Fruit fly (Drosophila melanogaster) whole organism, embryonic: ENCODE data around the gene CG32425.
A peak's percentile ranks its signal among the peaks of the same experiment; 100 is the strongest.

ENCODE experiments used
- ATbp ChIP-seq: fragments of 200-800 bp; sonication (Bioruptor generic); optimal IDR thresholded peaks from 2 replicates; lab custom pipeline; 2017; ENCODE audit warnings: missing biosample characterization, mild to moderate bottlenecking, missing genetic modification characterization, missing genetic modification reagents
- Abd-B ChIP-seq: fragments of 200-800 bp; sonication (Bioruptor generic); optimal IDR thresholded peaks from 2 replicates; lab custom pipeline; 2018; ENCODE audit warnings: missing biosample characterization, mild to moderate bottlenecking, missing genetic modification characterization, moderate library complexity
- Asciz ChIP-seq: fragments of 200-800 bp; sonication (Bioruptor generic); optimal IDR thresholded peaks from 2 replicates; lab custom pipeline; 2017; ENCODE audit warnings: missing biosample characterization, mild to moderate bottlenecking, missing genetic modification characterization, missing genetic modification reagents
- Awh ChIP-seq: fragments of 200-800 bp; sonication (Bioruptor generic); IDR thresholded peaks from 2 replicates; pipeline ENCODE4, ENCODE4 v1.3.6; 2022; ENCODE audit warnings: missing biosample characterization, missing genetic modification characterization
- Blimp-1 ChIP-seq: fragments of 200-800 bp; sonication (Bioruptor generic); optimal IDR thresholded peaks from 3 replicates; lab custom pipeline; 2018; ENCODE audit warnings: missing biosample characterization, missing genetic modification characterization, mild to moderate bottlenecking, moderate library complexity, missing genetic modification reagents
- BtbVII ChIP-seq: fragments of 200-800 bp; sonication (Bioruptor generic); optimal IDR thresholded peaks from 3 replicates; lab custom pipeline; 2017; ENCODE audit warnings: missing biosample characterization, mild to moderate bottlenecking, missing genetic modification characterization
- CG10267 ChIP-seq: fragments of 200-800 bp; sonication (Bioruptor generic); optimal IDR thresholded peaks from 2 replicates; lab custom pipeline; 2018; ENCODE audit warnings: missing biosample characterization, mild to moderate bottlenecking, missing genetic modification characterization, moderate library complexity
- CG10274 ChIP-seq: fragments of 200-800 bp; sonication (Bioruptor generic); optimal IDR thresholded peaks from 3 replicates; lab custom pipeline; 2017; ENCODE audit warnings: missing biosample characterization, mild to moderate bottlenecking, missing genetic modification characterization
- CG15011 ChIP-seq: fragments of 200-800 bp; sonication (Bioruptor generic); optimal IDR thresholded peaks from 3 replicates; lab custom pipeline; 2018; ENCODE audit warnings: missing biosample characterization, mild to moderate bottlenecking, missing genetic modification characterization
- CG1603 ChIP-seq: fragments of 200-800 bp; sonication (Bioruptor generic); optimal IDR thresholded peaks from 2 replicates; lab custom pipeline; 2019; ENCODE audit warnings: missing biosample characterization, mild to moderate bottlenecking, missing genetic modification characterization, moderate library complexity
- CG3847 ChIP-seq: fragments of 200-800 bp; sonication (Bioruptor generic); IDR thresholded peaks from 2 replicates; pipeline ENCODE4 v1.3.6; 2022; ENCODE audit warnings: missing biosample characterization, missing genetic modification characterization
- CG4328 ChIP-seq: fragments of 200-800 bp; sonication (Bioruptor generic); optimal IDR thresholded peaks from 3 replicates; lab custom pipeline; 2017; ENCODE audit warnings: missing biosample characterization, missing genetic modification reagents, missing genetic modification characterization
- CG4617 ChIP-seq: fragments of 200-800 bp; sonication (Bioruptor generic); optimal IDR thresholded peaks from 3 replicates; lab custom pipeline; 2016; ENCODE audit warnings: missing biosample characterization, missing genetic modification characterization, borderline replicate concordance
- CG7745 ChIP-seq: fragments of 200-800 bp; sonication (Bioruptor generic); optimal IDR thresholded peaks from 2 replicates; lab custom pipeline; 2018; ENCODE audit warnings: missing biosample characterization, mild to moderate bottlenecking, missing genetic modification characterization, moderate library complexity
- CG7928 ChIP-seq: fragments of 200-800 bp; sonication (Bioruptor generic); optimal IDR thresholded peaks from 2 replicates; lab custom pipeline; 2017; ENCODE audit warnings: missing biosample characterization, mild to moderate bottlenecking, missing genetic modification characterization
- CG8765 ChIP-seq: fragments of 200-800 bp; sonication (Bioruptor generic); IDR thresholded peaks from 2 replicates; pipeline ENCODE4 v1.3.6; 2022; ENCODE audit warnings: missing biosample characterization, missing genetic modification characterization
- CG9609 ChIP-seq: fragments of 200-800 bp; sonication (Bioruptor generic); optimal IDR thresholded peaks from 3 replicates; lab custom pipeline; 2016; ENCODE audit warnings: missing biosample characterization, missing genetic modification characterization
- CG9727 ChIP-seq: fragments of 200-800 bp; sonication (Bioruptor generic); optimal IDR thresholded peaks from 3 replicates; lab custom pipeline; 2017; ENCODE audit warnings: missing biosample characterization, mild to moderate bottlenecking, missing genetic modification characterization
- CG9797 ChIP-seq: fragments of 200-800 bp; sonication (Bioruptor generic); optimal IDR thresholded peaks from 3 replicates; lab custom pipeline; 2018; ENCODE audit warnings: missing biosample characterization, mild to moderate bottlenecking, missing genetic modification characterization
- CkIIα-i1 ChIP-seq: fragments of 200-800 bp; sonication (Bioruptor generic); IDR thresholded peaks from 2 replicates; pipeline ENCODE4 v1.3.6; 2022; ENCODE audit warnings: missing biosample characterization, missing genetic modification characterization
- Dbx ChIP-seq: fragments of 200-800 bp; sonication (Bioruptor generic); IDR thresholded peaks from 3 replicates; pipeline ENCODE4 v1.3.6; 2022; ENCODE audit warnings: missing biosample characterization, missing genetic modification characterization
- Dip3 ChIP-seq: fragments of 200-800 bp; sonication (Bioruptor generic); optimal IDR thresholded peaks from 3 replicates; lab custom pipeline; 2016; ENCODE audit warnings: missing biosample characterization, missing genetic modification characterization
- Doc2 ChIP-seq: fragments of 200-800 bp; sonication (Bioruptor generic); IDR thresholded peaks from 2 replicates; pipeline ENCODE4 v1.3.6; 2022; ENCODE audit warnings: missing biosample characterization, missing genetic modification characterization
- Fer3 ChIP-seq: fragments of 200-800 bp; sonication (Bioruptor generic); optimal IDR thresholded peaks from 2 replicates; lab custom pipeline; 2018; ENCODE audit warnings: missing biosample characterization, mild to moderate bottlenecking, missing genetic modification characterization, moderate library complexity
- Gsc ChIP-seq: fragments of 200-800 bp; sonication (Bioruptor generic); IDR thresholded peaks from 2 replicates; pipeline ENCODE4 v1.3.6; 2022; ENCODE audit warnings: missing biosample characterization, missing genetic modification characterization
- H15 ChIP-seq: fragments of 200-800 bp; sonication (Bioruptor generic); IDR thresholded peaks from 3 replicates; pipeline ENCODE4 v1.3.6; 2022; ENCODE audit warnings: missing biosample characterization, missing genetic modification characterization
- H2.0 ChIP-seq: fragments of 200-800 bp; sonication (Bioruptor generic); IDR thresholded peaks from 2 replicates; pipeline ENCODE4 v1.3.6; 2022; ENCODE audit warnings: missing biosample characterization, missing genetic modification characterization
- HmgD ChIP-seq: fragments of 200-800 bp; sonication (Bioruptor generic); optimal IDR thresholded peaks from 3 replicates; lab custom pipeline; 2016; ENCODE audit warnings: missing biosample characterization, missing genetic modification characterization
- Lim3 ChIP-seq: fragments of 200-800 bp; sonication (Bioruptor generic); IDR thresholded peaks from 2 replicates; pipeline ENCODE4 v1.3.6; 2022; ENCODE audit warnings: missing biosample characterization, missing genetic modification characterization
- Mes4 ChIP-seq: fragments of 200-800 bp; sonication (Bioruptor generic); optimal IDR thresholded peaks from 2 replicates; lab custom pipeline; 2016; ENCODE audit warnings: missing biosample characterization, missing genetic modification characterization
- Nf-YA ChIP-seq: fragments of 200-800 bp; sonication (Bioruptor generic); IDR thresholded peaks from 2 replicates; pipeline ENCODE4 v1.3.6; 2022; ENCODE audit warnings: missing biosample characterization, missing genetic modification characterization
- Tbp ChIP-seq: fragments of >200 bp; optimal IDR thresholded peaks from 2 replicates; lab custom pipeline; 2018; ENCODE audit warnings: missing biosample characterization, missing genetic modification characterization
- abd-A ChIP-seq: fragments of 200-800 bp; sonication (Bioruptor generic); optimal IDR thresholded peaks from 3 replicates; lab custom pipeline; 2019; ENCODE audit warnings: missing biosample characterization, mild to moderate bottlenecking, missing genetic modification characterization, moderate library complexity
- amos ChIP-seq: fragments of 200-800 bp; sonication (Bioruptor generic); IDR thresholded peaks from 2 replicates; pipeline ENCODE4 v1.3.6; 2022; ENCODE audit warnings: missing biosample characterization, missing genetic modification characterization; ENCODE audit not compliant: partially characterized antibody
- ap ChIP-seq: fragments of 200-800 bp; sonication (Bioruptor generic); IDR thresholded peaks from 2 replicates; pipeline ENCODE4 v1.3.6; 2022; ENCODE audit warnings: missing biosample characterization, missing genetic modification characterization
- cad ChIP-seq: fragments of >200 bp; optimal IDR thresholded peaks from 2 replicates; lab custom pipeline; 2017; ENCODE audit warnings: missing biosample characterization, missing genetic modification characterization
- cas ChIP-seq: fragments of 200-800 bp; sonication (Bioruptor generic); IDR thresholded peaks from 2 replicates; pipeline ENCODE4 v1.3.6; 2022; ENCODE audit warnings: missing biosample characterization, missing genetic modification characterization
- chinmo ChIP-seq: fragments of 200-800 bp; sonication (Bioruptor generic); IDR thresholded peaks from 4 replicates; pipeline ENCODE4 v1.3.6; 2022; ENCODE audit warnings: missing biosample characterization, missing genetic modification characterization; ENCODE audit not compliant: partially characterized antibody
- corto ChIP-seq: fragments of 200-800 bp; sonication (Bioruptor generic); optimal IDR thresholded peaks from 2 replicates; lab custom pipeline; 2016; ENCODE audit warnings: missing biosample characterization, mild to moderate bottlenecking, missing genetic modification characterization, moderate library complexity
- crol ChIP-seq: fragments of 200-800 bp; sonication (Bioruptor generic); IDR thresholded peaks from 2 replicates; pipeline ENCODE4 v1.3.6; 2022; ENCODE audit warnings: missing biosample characterization, missing genetic modification characterization
- cwo ChIP-seq: fragments of 200-800 bp; sonication (Bioruptor generic); optimal IDR thresholded peaks from 3 replicates; lab custom pipeline; 2017; ENCODE audit warnings: missing biosample characterization, missing genetic modification characterization, mild to moderate bottlenecking, moderate library complexity, missing genetic modification reagents
- grn ChIP-seq: fragments of 200-800 bp; sonication (Bioruptor generic); optimal IDR thresholded peaks from 3 replicates; lab custom pipeline; 2017; ENCODE audit warnings: missing biosample characterization, missing genetic modification characterization
- kah ChIP-seq: fragments of 200-800 bp; sonication (Bioruptor generic); optimal IDR thresholded peaks from 2 replicates; lab custom pipeline; 2018; ENCODE audit warnings: missing biosample characterization, mild to moderate bottlenecking, missing genetic modification characterization
- lilli ChIP-seq: fragments of 200-800 bp; sonication (Bioruptor generic); optimal IDR thresholded peaks from 3 replicates; lab custom pipeline; 2016; ENCODE audit warnings: missing biosample characterization, missing genetic modification characterization
- lmd ChIP-seq: fragments of 200-800 bp; sonication (Bioruptor generic); IDR thresholded peaks from 2 replicates; pipeline ENCODE4 v1.3.6; 2022; ENCODE audit warnings: missing biosample characterization, missing genetic modification characterization
- maf-S ChIP-seq: fragments of 200-800 bp; sonication (Bioruptor generic); optimal IDR thresholded peaks from 2 replicates; lab custom pipeline; 2016; ENCODE audit warnings: missing biosample characterization, missing genetic modification characterization
- nmo ChIP-seq: fragments of 200-800 bp; sonication (Bioruptor generic); optimal IDR thresholded peaks from 2 replicates; lab custom pipeline; 2018; ENCODE audit warnings: missing biosample characterization, mild to moderate bottlenecking, missing genetic modification characterization, moderate library complexity
- shn ChIP-seq: fragments of 200-800 bp; sonication (Bioruptor generic); optimal IDR thresholded peaks from 3 replicates; lab custom pipeline; 2016; ENCODE audit warnings: missing biosample characterization, missing genetic modification characterization
- slbo ChIP-seq: fragments of 200-800 bp; sonication (Bioruptor generic); IDR thresholded peaks from 2 replicates; pipeline ENCODE4 v1.3.6; 2022; ENCODE audit warnings: missing biosample characterization, missing genetic modification characterization
- sr ChIP-seq: fragments of 200-800 bp; sonication (Bioruptor generic); IDR thresholded peaks from 3 replicates; pipeline ENCODE4 v1.3.6; 2022; ENCODE audit warnings: missing biosample characterization, missing genetic modification characterization
- stwl ChIP-seq: fragments of 200-800 bp; sonication (Bioruptor generic); optimal IDR thresholded peaks from 3 replicates; lab custom pipeline; 2018; ENCODE audit warnings: missing biosample characterization, mild to moderate bottlenecking, missing genetic modification characterization, moderate library complexity
- twi ChIP-seq: fragments of 200-800 bp; optimal IDR thresholded peaks from 2 replicates; lab custom pipeline; 2019; ENCODE audit warnings: missing biosample characterization, mild to moderate bottlenecking, missing genetic modification characterization, moderate library complexity

CG32425 gene

DNA sequence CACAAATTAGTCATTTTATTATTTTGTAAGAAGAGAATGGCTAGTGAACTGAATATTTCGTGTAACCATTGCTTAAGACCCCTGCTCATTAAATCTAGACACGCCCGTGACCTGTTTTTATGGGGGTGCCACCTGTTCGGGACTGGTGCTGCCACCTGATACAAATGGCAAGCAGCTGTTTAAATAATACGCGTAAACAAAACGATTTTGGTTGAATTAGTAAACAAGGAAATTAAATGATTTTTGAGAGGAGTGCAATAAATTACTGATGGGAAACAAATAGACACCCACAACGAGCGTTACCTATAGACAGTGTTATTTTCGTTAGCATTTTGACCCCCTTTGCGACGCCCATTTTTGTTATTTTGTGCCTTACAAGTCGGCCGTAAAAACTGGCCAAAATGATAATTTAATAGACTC, 22.3 kb upstream of the CG32425 start (continued):
- TF ChIP-seq CkIIα-i1 (GFP tag; lab: Robert Waterston, UW): no peak
- TF ChIP-seq CG8765: no peak
- no peak for TF ChIP-seq amos (GFP tag; lab: Robert Waterston, UW)
- TF ChIP-seq H2.0 (GFP tag; lab: Robert Waterston, UW): no peak
- no peak for TF ChIP-seq Nf-YA (GFP tag; lab: Robert Waterston, UW)
- TF ChIP-seq CG3847: no peak
- no peak for TF ChIP-seq cas
- peak; percentile 77 for TF ChIP-seq HmgD
- TF ChIP-seq Dbx (GFP tag; lab: Robert Waterston, UW): no peak
- peak; percentile 85 for TF ChIP-seq CG1603
- no peak for TF ChIP-seq sr (GFP tag; lab: Robert Waterston, UW)
- TF ChIP-seq kah (GFP tag; lab: Kevin White, UChicago): peak; percentile 98
- TF ChIP-seq CG7745: no peak
- peak; percentile 18 for TF ChIP-seq CG9797 (GFP tag; lab: Kevin White, UChicago)
- peak; percentile 82 for TF ChIP-seq ATbp (GFP tag; lab: Kevin White, UChicago)
- peak; percentile 94 for TF ChIP-seq lilli
- peak; percentile 94 for TF ChIP-seq abd-A (tag; lab: Kevin White, UChicago)
- TF ChIP-seq nmo: peak; percentile 75
- TF ChIP-seq stwl (tag; lab: Kevin White, UChicago): peak; percentile 72
- peak; percentile 22 for TF ChIP-seq grn (GFP tag; lab: Kevin White, UChicago)
- TF ChIP-seq ap: no peak
- TF ChIP-seq CG9727 (GFP tag; lab: Kevin White, UChicago): peak; percentile 83
- no peak for TF ChIP-seq slbo (GFP tag; lab: Robert Waterston, UW)
- no peak for TF ChIP-seq Tbp (GFP tag; lab: Kevin White, UChicago)
- peak; percentile 84 for TF ChIP-seq CG9609
- TF ChIP-seq CG10274: peak; percentile 60
- TF ChIP-seq crol (GFP tag; lab: Robert Waterston, UW): no peak
- peak; percentile 88 for TF ChIP-seq Dip3 (GFP tag; lab: Kevin White, UChicago)
- peak; percentile 91 for TF ChIP-seq CG4617
- no peak for TF ChIP-seq cad (GFP tag; lab: Kevin White, UChicago)
- TF ChIP-seq corto (GFP tag; lab: Kevin White, UChicago): peak; percentile 65
- TF ChIP-seq Abd-B (GFP tag; lab: Kevin White, UChicago): peak; percentile 84
- peak; percentile 71 for TF ChIP-seq twi (tag; lab: Kevin White, UChicago)
- TF ChIP-seq shn (GFP tag; lab: Kevin White, UChicago): peak; percentile 80
- no peak for TF ChIP-seq Gsc (GFP tag; lab: Robert Waterston, UW)
- TF ChIP-seq lmd (GFP tag; lab: Robert Waterston, UW): no peak
- peak; percentile 91 for TF ChIP-seq Fer3
- peak; percentile 84 for TF ChIP-seq cwo (GFP tag; lab: Kevin White, UChicago)
- peak; percentile 82 for TF ChIP-seq CG10267 (tag; lab: Kevin White, UChicago)
- TF ChIP-seq Doc2 (GFP tag; lab: Robert Waterston, UW): no peak
- TF ChIP-seq Mes4: peak; percentile 67
- TF ChIP-seq Asciz (GFP tag; lab: Kevin White, UChicago): peak; percentile 71
- peak; percentile 74 for TF ChIP-seq CG15011 (GFP tag; lab: Kevin White, UChicago)
- no peak for TF ChIP-seq H15 (GFP tag; lab: Robert Waterston, UW)
- TF ChIP-seq Lim3 (GFP tag; lab: Robert Waterston, UW): no peak
- TF ChIP-seq chinmo (GFP tag; lab: Robert Waterston, UW): no peak
- peak; percentile 78 for TF ChIP-seq CG4328 (GFP tag; lab: Kevin White, UChicago)
- peak; percentile 84 for TF ChIP-seq BtbVII
- TF ChIP-seq Awh (GFP tag; lab: Robert Waterston, UW): no peak
- TF ChIP-seq CG7928 (GFP tag; lab: Kevin White, UChicago): peak; percentile 60
- TF ChIP-seq maf-S (GFP tag; lab: Kevin White, UChicago): peak; percentile 78
- peak; percentile 77 for TF ChIP-seq Blimp-1 (GFP tag; lab: Kevin White, UChicago)
